Worm (Caenorhabditis elegans): Measurements from ENCODE around the gene frpr-2.

The frpr-2 gene

DNA sequence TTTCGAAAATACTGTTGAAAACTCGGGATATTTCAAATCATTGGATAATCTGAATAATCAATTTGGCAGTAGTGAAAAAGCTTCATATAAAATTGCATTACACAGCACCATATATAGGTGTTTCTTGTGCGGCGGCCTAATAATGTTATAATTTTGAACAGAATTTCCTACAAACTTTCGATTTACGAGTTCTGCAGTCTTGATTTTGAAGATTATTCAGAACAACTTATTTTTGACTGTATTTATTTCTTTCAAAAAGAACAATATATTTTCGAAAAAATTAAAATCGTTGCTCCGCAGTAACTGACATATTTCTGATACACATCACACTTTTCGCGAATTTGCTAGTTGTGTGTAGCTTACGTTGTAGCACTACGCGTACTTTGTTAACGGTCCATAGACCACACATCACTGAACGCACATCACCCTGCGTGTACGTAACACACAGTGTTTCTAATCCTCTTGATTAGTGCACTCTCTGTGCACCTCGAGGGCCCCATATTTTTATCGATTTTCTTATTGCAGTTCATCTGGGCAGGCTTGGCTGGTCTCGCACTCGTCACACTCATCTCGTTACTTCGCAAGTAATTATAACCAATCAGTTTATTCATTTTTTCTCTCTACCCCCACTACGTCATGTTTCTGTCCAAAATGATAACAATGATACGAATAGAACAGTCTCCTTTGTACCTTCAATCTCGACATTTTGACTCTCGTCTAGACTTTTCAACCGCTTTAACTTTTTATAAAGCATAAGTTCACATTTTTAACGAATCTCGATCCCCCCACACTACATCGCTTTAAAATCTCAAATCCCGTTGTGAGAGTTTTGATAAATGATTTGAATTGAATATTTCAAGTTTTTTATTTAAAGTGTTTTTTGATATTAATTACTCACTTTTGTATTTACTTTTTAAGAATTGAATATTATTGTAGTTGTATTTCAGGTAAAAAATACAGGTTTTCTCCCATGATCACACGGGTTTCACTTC is 25.6 kb downstream of the frpr-2 start, which contains the start of the genes F11C1.1 and vwa-8 (continued):
- TF ChIP-seq cey-2 (tag; optimal IDR thresholded peaks at IDR 0.05; ENCODE audit: borderline replicate concordance, insufficient read depth), result no peak
- peak; percentile 89 for TF ChIP-seq nhr-10 (tag; optimal IDR thresholded peaks at IDR 0.05)
- no peak for TF ChIP-seq lin-29 (GFP tag; IDR thresholded peaks at IDR 0.05)
- peak; percentile 30 for TF ChIP-seq mes-2 (tag; optimal IDR thresholded peaks at IDR 0.05; ENCODE audit: poor library complexity, severe bottlenecking)
- no peak for TF ChIP-seq spr-1 (tag; optimal IDR thresholded peaks at IDR 0.05)
- no peak for TF ChIP-seq ztf-7 (tag; optimal IDR thresholded peaks at IDR 0.05)
- peak; percentile 74 for TF ChIP-seq ceh-20 (GFP tag; IDR thresholded peaks at IDR 0.05)
- no peak for TF ChIP-seq unc-62 (GFP tag; optimal IDR thresholded peaks at IDR 0.05 in 1 of 2)
- TF ChIP-seq unc-62 (tag; optimal IDR thresholded peaks at IDR 0.05), result no peak
- TF ChIP-seq dmd-8 (GFP tag; IDR thresholded peaks at IDR 0.05), result no peak
- peak; percentile 82 for TF ChIP-seq nhr-25 (tag; optimal IDR thresholded peaks at IDR 0.05; ENCODE audit: borderline replicate concordance, insufficient read depth)
- TF ChIP-seq mdt-29 (GFP tag; IDR thresholded peaks at IDR 0.05), result no peak
- TF ChIP-seq hif-1 (tag; optimal IDR thresholded peaks at IDR 0.05), result no peak
- TF ChIP-seq nhr-48 (tag; optimal IDR thresholded peaks at IDR 0.05), result peak; percentile 58
- no peak for TF ChIP-seq sdz-12 (GFP tag; optimal IDR thresholded peaks at IDR 0.05)
- TF ChIP-seq attf-4 (tag; optimal IDR thresholded peaks at IDR 0.05), result no peak
- TF ChIP-seq dmd-9 (GFP tag; IDR thresholded peaks at IDR 0.05), result no peak
- no peak for TF ChIP-seq nhr-111 (GFP tag; optimal IDR thresholded peaks at IDR 0.05)
- TF ChIP-seq aly-2 (tag; optimal IDR thresholded peaks at IDR 0.05), result no peak
- no peak for TF ChIP-seq unc-130 (GFP tag; optimal IDR thresholded peaks at IDR 0.05)
- TF ChIP-seq ceh-44 (GFP tag; IDR thresholded peaks at IDR 0.05), result no peak
- TF ChIP-seq nhr-76 (tag; optimal IDR thresholded peaks at IDR 0.05), result no peak
- no peak for TF ChIP-seq pha-4 (GFP tag; IDR thresholded peaks at IDR 0.05)
- TF ChIP-seq pha-4 (tag; optimal IDR thresholded peaks at IDR 0.05), result no peak

DNA sequence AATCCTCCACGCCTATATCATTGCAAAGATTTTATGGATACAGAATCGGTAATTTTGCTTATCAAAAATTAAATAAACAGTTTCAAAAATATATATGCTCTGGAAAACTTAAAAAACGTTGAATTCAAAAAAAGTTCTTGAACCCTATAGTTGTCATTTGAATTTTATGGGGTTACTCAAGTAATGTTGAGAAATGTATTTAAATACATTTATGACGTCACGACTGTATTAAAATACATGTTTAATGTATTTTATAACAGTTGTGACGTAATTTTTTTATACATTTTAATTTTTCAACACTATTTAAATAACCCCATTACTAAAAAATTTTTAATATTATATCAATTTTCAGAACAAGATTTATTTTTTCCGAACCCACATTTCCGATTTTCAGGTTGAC is 30.9 kb downstream of the frpr-2 start:
- TF ChIP-seq nhr-6 (tag; optimal IDR thresholded peaks at IDR 0.05) (no peak), F10B5.3 (tag; optimal IDR thresholded peaks at IDR 0.05) (no peak), saeg-2 (GFP tag; IDR thresholded peaks at IDR 0.05) (no peak), ceh-44 (GFP tag; IDR thresholded peaks at IDR 0.05) (no peak), sdz-12 (GFP tag; optimal IDR thresholded peaks at IDR 0.05) (no peak), lim-7 (GFP tag; IDR thresholded peaks at IDR 0.05) (no peak), aha-1 (tag) (no peak), lin-29 (GFP tag; IDR thresholded peaks at IDR 0.05) (no peak), ztf-11 (tag; optimal IDR thresholded peaks at IDR 0.05) (no peak), unc-130 (GFP tag; optimal IDR thresholded peaks at IDR 0.05) (no peak), mep-1 (tag; optimal IDR thresholded peaks at IDR 0.05) (no peak), R02D3.7 (tag; optimal IDR thresholded peaks at IDR 0.05) (no peak), hif-1 (tag; optimal IDR thresholded peaks at IDR 0.05) (no peak), nhr-102 (tag; optimal IDR thresholded peaks at IDR 0.05) (no peak), T20F7.1 (GFP tag; optimal IDR thresholded peaks at IDR 0.05) (no peak), mdt-29 (GFP tag; IDR thresholded peaks at IDR 0.05) (no peak), lin-39 (tag; optimal IDR thresholded peaks at IDR 0.05) (no peak), ceh-28 (tag; optimal IDR thresholded peaks at IDR 0.05) (no peak)

DNA sequence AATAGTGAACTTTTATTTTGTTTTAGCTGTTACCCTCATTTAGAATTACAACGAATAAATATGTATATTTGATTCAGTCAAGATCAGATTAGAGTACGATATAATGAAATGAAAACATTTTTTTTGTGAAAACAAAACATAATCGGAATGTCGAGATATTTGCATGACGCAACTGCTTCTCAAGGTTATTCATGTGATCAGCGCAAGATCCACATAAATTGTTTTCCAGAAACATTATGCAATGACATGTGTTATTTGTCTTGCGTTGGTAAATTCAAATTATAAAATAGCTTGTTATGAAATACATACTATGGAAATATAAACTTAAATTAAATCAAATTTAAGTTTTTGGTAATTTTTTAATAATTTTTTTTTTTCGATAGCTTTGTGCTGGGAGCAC is 34.3 kb downstream of the frpr-2 start:
- TF ChIP-seq nhr-25 (tag; optimal IDR thresholded peaks at IDR 0.05; ENCODE audit: borderline replicate concordance, insufficient read depth) (peak; percentile 86), hlh-30 (tag; optimal IDR thresholded peaks at IDR 0.05; ENCODE audit: insufficient read depth) (peak; percentile 8), ama-1 (optimal IDR thresholded peaks at IDR 0.05) (no peak), ztf-11 (tag; optimal IDR thresholded peaks at IDR 0.05) (no peak), ZK337.2 (GFP tag; IDR thresholded peaks at IDR 0.05) (no peak)
